Fruit fly (Drosophila melanogaster) whole organism, prepupa: Measurements from ENCODE around the gene CG42704.

Source experiments
- CG10631 ChIP-seq: fragments of 200-800 bp; sonication (Bioruptor generic); optimal IDR thresholded peaks from 2 replicates; lab custom pipeline; 2016; ENCODE audit warnings: missing biosample characterization, missing genetic modification characterization
- CG10669 ChIP-seq: fragments of 200-800 bp; sonication (Bioruptor generic); optimal IDR thresholded peaks from 3 replicates; lab custom pipeline; 2018; ENCODE audit warnings: missing biosample characterization, mild to moderate bottlenecking, missing genetic modification characterization, moderate library complexity
- CG15336 ChIP-seq: fragments of 200-800 bp; sonication (Bioruptor generic); IDR thresholded peaks from 2 replicates; pipeline ENCODE4 v1.3.6; 2022; ENCODE audit warnings: missing biosample characterization, missing genetic modification characterization
- CG1621 ChIP-seq: fragments of 200-800 bp; sonication (Bioruptor generic); optimal IDR thresholded peaks from 3 replicates; lab custom pipeline; 2018; ENCODE audit warnings: missing biosample characterization, mild to moderate bottlenecking, missing genetic modification characterization
- CG16779 ChIP-seq: fragments of 200-800 bp; sonication (Bioruptor generic); optimal IDR thresholded peaks from 3 replicates; lab custom pipeline; 2017; ENCODE audit warnings: missing biosample characterization, mild to moderate bottlenecking, missing genetic modification characterization
- CG3032 ChIP-seq: fragments of 200-800 bp; optimal IDR thresholded peaks from 2 replicates; lab custom pipeline; 2019; ENCODE audit warnings: missing biosample characterization, mild to moderate bottlenecking, missing genetic modification characterization, moderate library complexity
- CG31627 ChIP-seq: fragments of 200-800 bp; sonication (Bioruptor generic); optimal IDR thresholded peaks from 3 replicates; lab custom pipeline; 2016; ENCODE audit warnings: missing biosample characterization, missing genetic modification characterization
- CG34406 ChIP-seq: fragments of 200-800 bp; sonication (Bioruptor generic); optimal IDR thresholded peaks from 3 replicates; lab custom pipeline; 2016; ENCODE audit warnings: missing biosample characterization, missing genetic modification characterization
- CG6163 ChIP-seq: fragments of 200-800 bp; sonication (Bioruptor generic); IDR thresholded peaks from 3 replicates; pipeline ENCODE4 v1.3.6; 2022; ENCODE audit warnings: missing biosample characterization, missing genetic modification characterization
- CG6854 ChIP-seq: fragments of 200-800 bp; sonication (Bioruptor generic); optimal IDR thresholded peaks from 2 replicates; lab custom pipeline; 2017; ENCODE audit warnings: missing biosample characterization, mild to moderate bottlenecking, missing genetic modification characterization
- CG8119 ChIP-seq: fragments of 200-800 bp; sonication (Bioruptor generic); IDR thresholded peaks from 3 replicates; pipeline ENCODE4 v1.3.6; 2022; ENCODE audit warnings: missing biosample characterization, missing genetic modification characterization
- CG8319 ChIP-seq: fragments of 200-800 bp; sonication (Bioruptor generic); optimal IDR thresholded peaks from 3 replicates; lab custom pipeline; 2016; ENCODE audit warnings: missing biosample characterization, missing genetic modification characterization
- CG9139 ChIP-seq: fragments of 200-800 bp; sonication (Bioruptor generic); optimal IDR thresholded peaks from 3 replicates; lab custom pipeline; 2017; ENCODE audit warnings: missing biosample characterization, mild to moderate bottlenecking, missing genetic modification characterization
- Eip75B ChIP-seq: fragments of 200-800 bp; sonication (Bioruptor generic); optimal IDR thresholded peaks from 3 replicates; lab custom pipeline; 2016; ENCODE audit warnings: missing biosample characterization, missing genetic modification characterization
- Eip78C ChIP-seq: fragments of 200-800 bp; sonication (Bioruptor generic); peaks from one replicate; lab custom pipeline; 2016; ENCODE audit warnings: missing biosample characterization, missing genetic modification characterization
- Eip93F ChIP-seq: fragments of 200-800 bp; sonication (Bioruptor generic); optimal IDR thresholded peaks from 2 replicates; lab custom pipeline; 2016; ENCODE audit warnings: missing biosample characterization, mild to moderate bottlenecking, missing genetic modification characterization
- Ets21C ChIP-seq: fragments of 200-800 bp; sonication (Bioruptor generic); optimal IDR thresholded peaks from 3 replicates; lab custom pipeline; 2016; ENCODE audit warnings: missing biosample characterization, missing genetic modification characterization
- Ets96B ChIP-seq: fragments of 200-800 bp; optimal IDR thresholded peaks from 2 replicates; lab custom pipeline; 2019; ENCODE audit warnings: missing biosample characterization, mild to moderate bottlenecking, missing genetic modification characterization, moderate library complexity
- Gug ChIP-seq: fragments of 200-800 bp; sonication (Bioruptor generic); IDR thresholded peaks from 2 replicates; pipeline ENCODE4 v1.3.6; 2022; ENCODE audit warnings: missing biosample characterization, missing genetic modification characterization
- Hr38 ChIP-seq: sonication (Bioruptor generic); optimal IDR thresholded peaks from 2 replicates; lab custom pipeline; 2016; ENCODE audit warnings: missing biosample characterization, missing genetic modification characterization
- Hr39 ChIP-seq: fragments of 200-800 bp; sonication (Bioruptor generic); optimal IDR thresholded peaks from 2 replicates; lab custom pipeline; 2016; ENCODE audit warnings: missing biosample characterization, missing genetic modification characterization
- Met ChIP-seq: fragments of 200-800 bp; sonication (Bioruptor generic); optimal IDR thresholded peaks from 3 replicates; lab custom pipeline; 2016; ENCODE audit warnings: missing biosample characterization, missing genetic modification characterization
- Sox102F ChIP-seq: fragments of 200-800 bp; sonication (Bioruptor generic); optimal IDR thresholded peaks from 2 replicates; lab custom pipeline; 2016; ENCODE audit warnings: missing biosample characterization, mild to moderate bottlenecking, missing genetic modification characterization
- Sox15 ChIP-seq: fragments of 200-800 bp; sonication (Bioruptor generic); optimal IDR thresholded peaks from 3 replicates; lab custom pipeline; 2016; ENCODE audit warnings: missing biosample characterization, missing genetic modification characterization
- acj6 ChIP-seq: fragments of 200-800 bp; sonication (Bioruptor generic); optimal IDR thresholded peaks from 3 replicates; lab custom pipeline; 2016; ENCODE audit warnings: missing biosample characterization, missing genetic modification characterization
- cyc ChIP-seq: fragments of 200-800 bp; sonication (Bioruptor generic); optimal IDR thresholded peaks from 3 replicates; lab custom pipeline; 2016; ENCODE audit warnings: missing biosample characterization, missing genetic modification characterization
- fd85E ChIP-seq: fragments of 200-800 bp; sonication (Bioruptor generic); optimal IDR thresholded peaks from 3 replicates; lab custom pipeline; 2016; ENCODE audit warnings: missing biosample characterization, missing genetic modification characterization
- net ChIP-seq: fragments of 200-800 bp; sonication (Bioruptor generic); optimal IDR thresholded peaks from 3 replicates; lab custom pipeline; 2016; ENCODE audit warnings: missing biosample characterization, missing genetic modification characterization
- salr ChIP-seq, 2 experiments: fragments of 200-800 bp; sonication (Bioruptor generic); optimal IDR thresholded peaks; 3 replicates each; lab custom pipeline; 2016 to 2018; ENCODE audit warnings: missing biosample characterization in 2 of 2, missing genetic modification characterization in 2 of 2, mild to moderate bottlenecking in 1 of 2
- vri ChIP-seq: fragments of 200-800 bp; sonication (Bioruptor generic); optimal IDR thresholded peaks from 3 replicates; lab custom pipeline; 2016; ENCODE audit warnings: missing biosample characterization, mild to moderate bottlenecking, missing genetic modification characterization

Gene CG42704

dm6 chrX:7451909-7452308 lies 39.4 kb downstream of the CG42704 start, which contains the start of gene CG11368:
CG11368 (plus strand) TSS chrX:7452209.
- TF ChIP-seq CG10631 (GFP tag; lab: Kevin White, UChicago) (no peak), salr (GFP tag; optimal IDR thresholded peaks at IDR 0.05; lab: Kevin White, UChicago) (no peak), CG8319 (GFP tag; lab: Kevin White, UChicago) (no peak), Gug (GFP tag; lab: Robert Waterston, UW) (no peak), Sox102F (no peak), vri (no peak), net (GFP tag; lab: Kevin White, UChicago) (no peak), Eip75B (no peak), acj6 (no peak), CG8119 (GFP tag; lab: Robert Waterston, UW) (no peak), CG16779 (tag; lab: Kevin White, UChicago) (no peak), CG9139 (no peak), CG10669 (GFP tag; lab: Kevin White, UChicago) (no peak), Ets21C (GFP tag; lab: Kevin White, UChicago) (no peak), Ets96B (tag; lab: Kevin White, UChicago) (no peak), CG3032 (tag; lab: Kevin White, UChicago) (no peak)

dm6 chrX:7453236-7453635 lies 40.8 kb downstream of the CG42704 start, which contains the start of gene CG43198:
CG43198 (minus strand) TSS chrX:7453336.
- TF ChIP-seq CG8119 (GFP tag; lab: Robert Waterston, UW) (no peak), Eip93F (GFP tag; lab: Kevin White, UChicago) (no peak)

dm6 chrX:7462089-7462488 lies 49.6 kb downstream of the CG42704 start:
- no peak for TF ChIP-seq Sox15
- no peak for TF ChIP-seq Hr38 (GFP tag; lab: Kevin White, UChicago)
- no peak for TF ChIP-seq vri
- TF ChIP-seq CG34406 (GFP tag; lab: Kevin White, UChicago) = no peak
- TF ChIP-seq CG6854 (GFP tag; lab: Kevin White, UChicago) = no peak
- no peak for TF ChIP-seq Met (GFP tag; lab: Kevin White, UChicago)
- no peak for TF ChIP-seq CG1621 (tag; lab: Kevin White, UChicago)
- TF ChIP-seq CG6163 = no peak
- TF ChIP-seq Eip78C = no peak
- TF ChIP-seq Eip93F (GFP tag; lab: Kevin White, UChicago) = no peak
- no peak for TF ChIP-seq acj6
- TF ChIP-seq CG8319 (GFP tag; lab: Kevin White, UChicago) = no peak
- TF ChIP-seq Eip75B = no peak
- TF ChIP-seq Hr39 (GFP tag; lab: Kevin White, UChicago) = no peak
- TF ChIP-seq CG16779 (tag; lab: Kevin White, UChicago) = no peak
- TF ChIP-seq fd85E = no peak
- no peak for TF ChIP-seq cyc (GFP tag; lab: Kevin White, UChicago)
- TF ChIP-seq CG15336 (GFP tag; lab: Robert Waterston, UW) = no peak
- TF ChIP-seq CG31627 (GFP tag; lab: Kevin White, UChicago) = no peak
